Fruit fly (Drosophila melanogaster): ENCODE results near the gene Snap24.
A peak's percentile ranks its signal among the peaks of the same experiment; 100 is the strongest.

Snap24 gene

dm6 chr3R:9808946-9809545, 46.1 kb upstream of the Snap24 start, which contains the start of gene FBXO11 (continued):
- TF ChIP-seq CG13424 (tag; optimal IDR thresholded peaks at IDR 0.05), result no peak
- TF ChIP-seq Sox100B (GFP tag; optimal IDR thresholded peaks at IDR 0.05), result no peak
- peak; percentile 16; the same call in 1 of the 3 replicates for TF ChIP-seq CG34224 (GFP tag; IDR thresholded peaks at IDR 0.05; ENCODE audit: partially characterized antibody)
- TF ChIP-seq hbn (GFP tag; IDR thresholded peaks at IDR 0.05; ENCODE audit: partially characterized antibody), result peak; percentile 62
- TF ChIP-seq CG3281 (GFP tag; optimal IDR thresholded peaks at IDR 0.05), result peak; percentile 15
- peak; percentile 88 for TF ChIP-seq pzg (GFP tag; optimal IDR thresholded peaks at IDR 0.05)
- peak; percentile 2 for TF ChIP-seq CG9727 (GFP tag; optimal IDR thresholded peaks at IDR 0.05)
- TF ChIP-seq YL-1 (GFP tag; optimal IDR thresholded peaks at IDR 0.05), result peak; percentile 98
- TF ChIP-seq CoRest (tag; optimal IDR thresholded peaks at IDR 0.05), result peak; percentile 6
- peak; percentile 59 for TF ChIP-seq MBD-R2 (GFP tag; IDR thresholded peaks at IDR 0.05)
- no peak for TF ChIP-seq ham (GFP tag; IDR thresholded peaks at IDR 0.05)
- TF ChIP-seq CG7987 (GFP tag; optimal IDR thresholded peaks at IDR 0.05), result peak; percentile 12
- TF ChIP-seq CG17829 (tag; optimal IDR thresholded peaks at IDR 0.05), result peak; percentile 11
- peak; percentile 34 for TF ChIP-seq trem (tag; optimal IDR thresholded peaks at IDR 0.05)
- TF ChIP-seq knrl (GFP tag; IDR thresholded peaks at IDR 0.05; ENCODE audit: partially characterized antibody), result peak; percentile 22; the same call in 1 of the 3 replicates
- TF ChIP-seq vnd (GFP tag; IDR thresholded peaks at IDR 0.05; ENCODE audit: partially characterized antibody), result 0 out of 3 replicates have a peak, but pooled peaks have one; percentile 24
- TF ChIP-seq chm (GFP tag; IDR thresholded peaks at IDR 0.05), result no peak
- peak; percentile 58 for TF ChIP-seq CHES-1-like (GFP tag; optimal IDR thresholded peaks at IDR 0.05)
- TF ChIP-seq CG17385 (GFP tag; optimal IDR thresholded peaks at IDR 0.05), result peak; percentile 24
- TF ChIP-seq ato (GFP tag; IDR thresholded peaks at IDR 0.05; ENCODE audit: partially characterized antibody), result 0 out of 2 replicates have a peak, but pooled peaks have one; percentile 6
- TF ChIP-seq Elba2 (GFP tag; optimal IDR thresholded peaks at IDR 0.05), result peak; percentile 55
- TF ChIP-seq br (optimal IDR thresholded peaks at IDR 0.05), result no peak
- TF ChIP-seq gfzf (GFP tag; optimal IDR thresholded peaks at IDR 0.05), result peak; percentile 97
- TF ChIP-seq phol (tag; optimal IDR thresholded peaks at IDR 0.05), result no peak
- TF ChIP-seq sc (optimal IDR thresholded peaks at IDR 0.05), result no peak
- TF ChIP-seq sc (GFP tag; optimal IDR thresholded peaks at IDR 0.05), result no peak
- TF ChIP-seq Stat92E (GFP tag; optimal IDR thresholded peaks at IDR 0.05), result peak in 1 of 3 experiments; percentile 83
- peak; percentile 78 for TF ChIP-seq sens (GFP tag)
- no peak for TF ChIP-seq CG17328 (GFP tag; IDR thresholded peaks at IDR 0.05)
- peak; percentile 67 for TF ChIP-seq BEAF-32 (GFP tag; optimal IDR thresholded peaks at IDR 0.05)
- TF ChIP-seq CG13287 (GFP tag; IDR thresholded peaks at IDR 0.05; ENCODE audit: partially characterized antibody), result peak; percentile 70
- no peak for TF ChIP-seq GATAe (GFP tag; conservative IDR thresholded peaks at IDR 0.05)
- no peak for TF ChIP-seq CG11723 (GFP tag; optimal IDR thresholded peaks at IDR 0.05)
- peak; percentile 66 for TF ChIP-seq kah (GFP tag; optimal IDR thresholded peaks at IDR 0.05)
- peak; percentile 34 for TF ChIP-seq HmgZ (tag; optimal IDR thresholded peaks at IDR 0.05)
- TF ChIP-seq CG16813 (GFP tag; IDR thresholded peaks at IDR 0.05; ENCODE audit: partially characterized antibody), result peak; percentile 18; the same call in 1 of the 3 replicates
- TF ChIP-seq CG15601 (tag; optimal IDR thresholded peaks at IDR 0.05), result peak; percentile 45
- TF ChIP-seq CG12659 (GFP tag; optimal IDR thresholded peaks at IDR 0.05), result peak; percentile 69
- no peak for TF ChIP-seq CG7372 (GFP tag; IDR thresholded peaks at IDR 0.05)
- no peak for TF ChIP-seq Dip3 (GFP tag; optimal IDR thresholded peaks at IDR 0.05)
- TF ChIP-seq NK7.1 (GFP tag; optimal IDR thresholded peaks at IDR 0.05), result no peak
- TF ChIP-seq hth (optimal IDR thresholded peaks at IDR 0.05), result no peak
- TF ChIP-seq z (GFP tag; IDR thresholded peaks at IDR 0.05), result no peak
- TF ChIP-seq Lhr (GFP tag; optimal IDR thresholded peaks at IDR 0.05), result peak; percentile 52
- peak; percentile 12 for TF ChIP-seq CG12391 (tag; optimal IDR thresholded peaks at IDR 0.05)
- TF ChIP-seq CG14710 (tag; optimal IDR thresholded peaks at IDR 0.05), result peak; percentile 36
- peak; percentile 90 for TF ChIP-seq Nf-YC (tag; optimal IDR thresholded peaks at IDR 0.05)
- TF ChIP-seq CG12942 (GFP tag; optimal IDR thresholded peaks at IDR 0.05), result no peak
- peak; percentile 65 for TF ChIP-seq unc-4 (GFP tag; IDR thresholded peaks at IDR 0.05; ENCODE audit: partially characterized antibody)

Measured in whole organism, embryonic.